Worm (Caenorhabditis elegans) whole organism, early embryonic: ENCODE results near the gene best-24.

Experiments
- B0310.2 ChIP-seq: sonication (generic microtip); optimal IDR thresholded peaks from 2 replicates; lab custom pipeline; 2016; ENCODE audit warnings: mild to moderate bottlenecking, missing genetic modification characterization, missing compliant biosample characterization
- F13C5.2 ChIP-seq: sonication (generic microtip); optimal IDR thresholded peaks from 2 replicates; lab custom pipeline; 2017; ENCODE audit warnings: mild to moderate bottlenecking, missing genetic modification characterization, inconsistent platforms, missing compliant biosample characterization
- ama-1 ChIP-seq: fragments of 150-350 bp; optimal IDR thresholded peaks from 2 replicates; lab custom pipeline; 2014
- ceh-13 ChIP-seq: fragments of 200-800 bp; sonication (Bioruptor generic); optimal IDR thresholded peaks from 2 replicates; lab custom pipeline; 2018; ENCODE audit warnings: mild to moderate bottlenecking, missing genetic modification characterization, missing compliant biosample characterization
- ceh-36 ChIP-seq: sonication (generic microtip); optimal IDR thresholded peaks from 2 replicates; lab custom pipeline; 2016; ENCODE audit warnings: missing genetic modification characterization, inconsistent platforms, missing compliant biosample characterization
- ets-7 ChIP-seq: sonication (generic microtip); optimal IDR thresholded peaks from 2 replicates; lab custom pipeline; 2016; ENCODE audit warnings: missing genotype, missing genetic modification characterization, missing compliant biosample characterization
- hmbx-1 ChIP-seq: sonication (generic microtip); optimal IDR thresholded peaks from 2 replicates; lab custom pipeline; 2016; ENCODE audit warnings: mild to moderate bottlenecking, missing genetic modification characterization, missing compliant biosample characterization
- hmg-4 ChIP-seq: fragments of 200-800 bp; sonication (Bioruptor generic); optimal IDR thresholded peaks from 2 replicates; lab custom pipeline; 2018; ENCODE audit warnings: mild to moderate bottlenecking, missing genetic modification characterization, missing compliant biosample characterization
- pes-1 ChIP-seq: fragments of 200-800 bp; sonication (Bioruptor generic); IDR thresholded peaks from 2 replicates; pipeline ENCODE4 v1.3.6; 2022; ENCODE audit warnings: missing genetic modification reagents, missing genetic modification characterization, missing compliant biosample characterization
- scrt-1 ChIP-seq: fragments of 200-800 bp; sonication (Bioruptor generic); IDR thresholded peaks from 2 replicates; pipeline ENCODE4 v1.3.6; 2022; ENCODE audit warnings: missing genetic modification characterization, missing compliant biosample characterization
- sea-1 ChIP-seq: fragments of 200-800 bp; sonication (Bioruptor generic); conservative IDR thresholded peaks from 2 replicates; pipeline ENCODE4 v1.3.6; 2022; ENCODE audit warnings: missing genetic modification characterization, missing compliant biosample characterization

- TF ChIP-seq ama-1 (lab: Kevin White, UChicago), result no peak
- no peak for TF ChIP-seq ceh-13 (GFP tag; lab: Kevin White, UChicago)
- TF ChIP-seq ets-7, result no peak
- TF ChIP-seq hmbx-1 (tag; lab: Kevin White, UChicago), result no peak
- TF ChIP-seq ceh-36 (tag; lab: Kevin White, UChicago), result no peak
- no peak for TF ChIP-seq pes-1 (GFP tag; lab: Robert Waterston, UW)
- no peak for TF ChIP-seq scrt-1 (GFP tag; lab: Robert Waterston, UW)
- no peak for TF ChIP-seq sea-1 (GFP tag; lab: Robert Waterston, UW)
- TF ChIP-seq B0310.2 (tag; lab: Kevin White, UChicago), result no peak
- no peak for TF ChIP-seq F13C5.2
- TF ChIP-seq hmg-4 (GFP tag; lab: Kevin White, UChicago), result no peak
Observed at ce11 chrIII:7925968-7926367, 25.1 kb downstream of the best-24 start.
